Worm (Caenorhabditis elegans): ENCODE results near the gene F59A1.12.

Gene F59A1.12

DNA sequence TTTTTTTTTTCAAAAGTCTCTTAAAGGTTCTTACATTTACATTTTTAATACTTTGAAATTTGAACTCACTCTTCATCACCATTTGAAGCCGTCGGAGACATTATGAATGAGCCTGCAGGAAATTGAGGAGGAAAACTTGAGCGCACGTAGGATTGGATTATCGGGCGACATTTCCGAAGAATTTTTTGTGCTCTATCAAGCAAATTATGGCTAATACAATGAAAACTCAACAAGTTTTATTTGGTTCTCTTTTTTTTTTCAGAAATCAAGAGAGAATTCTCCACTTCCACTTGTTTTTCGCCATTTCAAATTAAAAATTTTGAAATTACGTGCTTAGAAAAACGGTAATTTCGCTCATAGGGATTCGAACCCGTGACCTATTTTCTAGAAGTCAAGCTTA, at the start of gene F59A1.12:
F59A1.12 (minus strand) TSS at position 101 of the 400 bp plus-strand sequence.
- no peak for TF ChIP-seq unc-62 (GFP tag; optimal IDR thresholded peaks at IDR 0.05)

ce11 chrV:17714330-17714729, 46.8 kb upstream of the F59A1.12 start, which contains the start of gene twk-33:
twk-33 (minus strand) TSS chrV:17714377.
- TF ChIP-seq unc-62 (GFP tag; optimal IDR thresholded peaks at IDR 0.05), result no peak

DNA sequence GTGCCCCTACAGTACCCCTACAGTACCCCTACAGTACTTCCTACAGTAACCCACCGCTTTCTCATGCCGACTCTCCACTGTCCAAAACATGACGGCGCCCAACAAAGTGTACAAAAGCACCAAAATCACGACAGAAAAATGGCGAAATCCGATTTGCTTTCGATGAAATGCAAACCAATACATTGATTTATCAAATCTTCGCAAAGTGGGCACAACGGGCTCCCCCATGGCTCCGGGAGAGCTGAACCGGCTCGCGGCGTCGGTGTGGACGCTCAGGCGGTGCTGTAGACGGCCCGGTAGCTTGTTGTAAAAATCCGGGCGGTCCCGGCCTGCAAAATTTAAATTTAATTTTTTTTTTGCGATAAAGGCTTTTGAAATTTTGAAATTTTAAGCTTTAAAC, 44.8 kb upstream of the F59A1.12 start:
- no peak for TF ChIP-seq unc-62 (GFP tag; optimal IDR thresholded peaks at IDR 0.05)

ce11 chrV:17707022-17707421, 39.4 kb upstream of the F59A1.12 start, which contains the start of gene srh-31:
srh-31 (plus strand) TSS chrV:17707322.
- no peak for TF ChIP-seq unc-62 (GFP tag; optimal IDR thresholded peaks at IDR 0.05)

DNA sequence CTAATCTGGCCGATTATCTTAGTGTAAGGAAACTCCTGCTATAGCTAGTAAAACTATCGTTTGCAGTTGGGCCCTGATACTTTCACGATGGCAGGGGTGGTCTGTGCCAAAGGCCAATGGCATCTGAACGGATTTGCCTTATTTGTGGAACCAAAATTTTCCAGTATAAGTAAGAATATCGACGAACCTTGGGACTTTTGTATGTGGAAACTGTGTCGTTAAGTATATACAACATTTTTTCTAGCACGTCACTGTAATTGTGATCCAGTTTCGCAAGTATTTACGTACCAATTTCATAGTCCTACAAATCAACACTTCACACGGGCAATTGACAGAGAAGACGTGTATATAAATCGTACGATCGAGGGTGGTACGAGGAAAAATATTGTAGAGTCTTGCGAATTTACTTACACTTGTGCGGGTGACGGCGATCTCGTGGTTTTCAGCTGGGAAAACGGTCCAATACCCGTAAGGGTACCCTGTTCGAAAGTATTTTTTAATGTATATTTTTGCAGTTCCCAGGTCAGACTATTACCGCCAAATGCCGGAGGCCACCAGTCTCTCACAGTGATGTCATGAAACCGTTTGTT, 38.7 kb upstream of the F59A1.12 start:
- no peak for TF ChIP-seq unc-62 (GFP tag; optimal IDR thresholded peaks at IDR 0.05)

DNA sequence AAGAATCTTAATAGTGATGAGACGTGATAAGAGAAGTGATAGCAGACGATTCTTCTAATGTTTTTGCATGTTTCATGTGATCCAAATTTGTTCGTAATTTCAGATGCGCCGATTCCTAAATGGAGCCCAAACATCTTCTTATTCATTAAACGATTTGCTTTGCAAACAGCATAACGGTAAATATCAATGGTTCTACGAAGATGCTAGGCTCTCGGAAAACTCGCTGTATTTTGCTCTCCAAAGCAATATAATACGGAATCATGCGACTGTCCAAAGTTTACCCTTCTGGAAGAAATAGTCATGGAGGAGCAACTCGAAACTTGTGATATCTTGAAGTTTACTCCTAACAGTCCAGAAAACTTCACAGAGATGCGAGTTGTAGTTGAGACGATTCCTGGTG, 38.2 kb upstream of the F59A1.12 start, which contains the start of gene W06D12.6:
W06D12.6 (plus strand) TSS at position 301 of the 400 bp plus-strand sequence.
- TF ChIP-seq unc-62 (GFP tag; optimal IDR thresholded peaks at IDR 0.05), result no peak

ce11 chrV:17700728-17701262, 33.2 kb upstream of the F59A1.12 start, which contains the start of the genes Y26G10.5 and srh-32:
Y26G10.5 (minus strand) TSS chrV:17700828.
srh-32 (plus strand) TSS chrV:17701212.
- no peak for TF ChIP-seq unc-62 (GFP tag; optimal IDR thresholded peaks at IDR 0.05)

ce11 chrV:17699659-17700058, 32.1 kb upstream of the F59A1.12 start, which contains the start of gene Y26G10.6:
Y26G10.6 (plus strand) TSS chrV:17699959.
- no peak for TF ChIP-seq unc-62 (GFP tag; optimal IDR thresholded peaks at IDR 0.05)

DNA sequence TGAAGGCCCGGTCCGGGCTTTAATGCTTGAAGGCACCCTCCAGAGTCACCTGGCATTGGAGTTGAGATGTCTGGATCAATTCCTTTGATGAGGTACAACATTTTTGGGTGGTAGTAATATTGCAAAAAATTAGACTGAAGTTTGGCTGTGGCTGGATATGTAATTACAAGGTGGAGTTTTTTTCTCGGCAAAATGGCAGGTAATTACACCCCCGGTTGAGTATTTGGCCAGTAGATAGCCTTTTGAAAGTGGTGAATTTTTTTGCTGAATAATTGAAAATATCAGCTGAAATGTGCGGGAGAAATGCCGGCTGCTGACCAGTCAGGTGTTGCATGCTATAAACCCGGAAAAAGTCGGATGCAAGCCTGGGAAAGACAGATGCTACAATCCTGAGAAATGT, 31.5 kb upstream of the F59A1.12 start, which contains the start of gene Y26G10.4:
Y26G10.4 (minus strand) TSS at position 101 of the 400 bp plus-strand sequence.
- no peak for TF ChIP-seq unc-62 (GFP tag; optimal IDR thresholded peaks at IDR 0.05)

ce11 chrV:17696753-17697152, 29.2 kb upstream of the F59A1.12 start, which contains the start of gene spp-29:
spp-29 (minus strand) TSS chrV:17696853.
- no peak for TF ChIP-seq unc-62 (GFP tag; optimal IDR thresholded peaks at IDR 0.05)

ce11 chrV:17695802-17696201, 28.2 kb upstream of the F59A1.12 start, which contains the start of gene Y26G10.1:
Y26G10.1 (minus strand) TSS chrV:17695902.
- no peak for TF ChIP-seq unc-62 (GFP tag; optimal IDR thresholded peaks at IDR 0.05)

DNA sequence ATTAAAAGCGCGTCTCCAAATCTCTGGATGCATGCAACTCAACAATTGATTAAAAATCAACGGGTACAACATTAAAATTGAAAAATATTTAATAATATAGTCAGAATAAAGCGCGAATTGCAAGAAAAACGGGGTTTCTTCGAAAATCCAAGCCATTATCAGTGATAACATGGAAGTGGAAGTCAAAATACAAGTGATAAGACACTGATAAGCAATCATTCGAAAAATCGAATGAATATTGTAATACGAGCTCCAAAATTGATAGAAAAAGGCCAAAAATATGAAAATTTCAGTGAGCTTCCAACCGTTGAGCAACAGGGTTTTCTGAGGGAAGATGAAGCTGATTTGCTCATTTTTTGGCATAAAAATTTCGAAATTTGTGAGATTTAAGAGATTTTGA, 26.7 kb upstream of the F59A1.12 start:
- TF ChIP-seq unc-62 (GFP tag; optimal IDR thresholded peaks at IDR 0.05), result no peak

ce11 chrV:17690922-17691321, 23.3 kb upstream of the F59A1.12 start, which contains the start of gene F59A1.13:
F59A1.13 (minus strand) TSS chrV:17691022.
- TF ChIP-seq unc-62 (GFP tag; optimal IDR thresholded peaks at IDR 0.05), result no peak

DNA sequence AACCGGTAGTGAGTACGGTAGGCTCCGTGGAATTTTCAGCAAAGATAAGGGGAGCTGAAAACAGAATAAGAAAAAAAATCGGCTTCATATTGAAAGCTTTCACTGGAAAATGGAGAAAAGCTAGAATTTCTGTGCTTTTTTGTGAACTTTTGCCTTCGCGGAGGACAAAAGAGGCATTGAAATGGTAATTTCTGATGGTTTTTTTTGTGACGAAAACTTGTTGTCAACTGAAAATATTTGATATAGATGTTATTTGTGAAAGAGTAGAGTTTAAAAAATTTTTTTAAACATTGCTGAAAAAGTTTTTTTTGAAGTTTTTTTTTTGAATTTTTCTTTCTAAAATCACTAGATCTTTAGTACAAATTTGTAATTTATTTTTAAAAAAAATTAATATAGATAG, 19.3 kb upstream of the F59A1.12 start, which contains the start of gene F59A1.18:
F59A1.18 (minus strand) TSS at position 101 of the 400 bp plus-strand sequence.
- no peak for TF ChIP-seq unc-62 (GFP tag; optimal IDR thresholded peaks at IDR 0.05)

DNA sequence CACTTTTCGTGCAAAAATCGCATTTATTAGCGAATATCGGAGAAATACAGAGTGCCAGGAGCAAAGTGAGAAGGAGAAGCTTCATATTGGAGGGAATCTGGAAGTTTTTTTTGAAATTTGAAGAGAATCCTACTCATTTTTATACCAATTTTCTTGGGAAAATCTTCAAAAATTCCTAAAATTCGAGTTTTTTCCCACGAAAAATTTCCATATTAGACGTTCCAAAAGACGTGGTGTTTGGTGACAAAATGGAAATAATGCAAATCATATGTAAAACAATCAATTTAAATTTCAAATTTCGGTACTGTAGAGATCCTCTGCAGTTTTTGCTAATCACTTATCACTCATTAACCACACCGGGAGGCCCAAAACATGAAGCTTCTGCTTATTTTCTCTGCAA, 17.3 kb upstream of the F59A1.12 start, which contains the start of the genes F59A1.16 and F59A1.6:
F59A1.16 (minus strand) TSS at position 101 of the 400 bp plus-strand sequence.
F59A1.6 (plus strand) TSS at position 285 of the 400 bp plus-strand sequence.
- no peak for TF ChIP-seq unc-62 (GFP tag; optimal IDR thresholded peaks at IDR 0.05)

DNA sequence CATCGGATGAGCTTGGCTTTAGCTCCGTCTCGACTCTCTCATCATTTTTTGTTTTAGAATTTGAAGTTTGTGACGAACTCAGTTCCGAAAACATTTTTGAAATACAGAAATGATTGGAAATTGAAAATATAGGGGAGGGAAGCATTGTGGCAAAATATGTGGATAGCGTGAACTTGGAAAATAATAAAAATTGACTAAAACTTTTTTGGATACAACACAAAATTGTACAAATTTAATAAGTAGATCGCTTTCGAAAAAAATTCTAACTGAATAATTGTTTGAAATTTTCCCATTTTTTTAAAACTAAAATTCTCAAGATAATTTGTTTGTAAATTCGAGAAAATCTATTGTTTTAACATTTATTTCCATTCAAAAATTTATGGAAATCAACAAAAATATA, 16.2 kb upstream of the F59A1.12 start, which contains the start of gene F59A1.15:
F59A1.15 (minus strand) TSS at position 101 of the 400 bp plus-strand sequence.
- TF ChIP-seq unc-62 (GFP tag; optimal IDR thresholded peaks at IDR 0.05), result no peak
